Worm (Caenorhabditis elegans) whole organism, L4 larva: Measurements from ENCODE around the gene F28C6.9.
A peak's percentile ranks its signal among the peaks of the same experiment; 100 is the strongest.

Experiments used
- D1046.2 ChIP-seq: fragments of 200-800 bp; sonication (Bioruptor generic); IDR thresholded peaks from 2 replicates; pipeline ENCODE4 v1.3.6; 2022; ENCODE audit warnings: missing genetic modification characterization, missing compliant biosample characterization
- F37D6.2 ChIP-seq: sonication (generic microtip); optimal IDR thresholded peaks from 2 replicates; lab custom pipeline; 2016; ENCODE audit warnings: mild to moderate bottlenecking, missing genetic modification characterization, missing compliant biosample characterization
- F49E8.2 ChIP-seq: sonication (generic microtip); optimal IDR thresholded peaks from 2 replicates; lab custom pipeline; 2016; ENCODE audit warnings: missing compliant biosample characterization, mild to moderate bottlenecking, missing genetic modification characterization, borderline replicate concordance
- T20F7.1 ChIP-seq: fragments of 200-800 bp; sonication (Bioruptor generic); optimal IDR thresholded peaks from 2 replicates; lab custom pipeline; 2018; ENCODE audit warnings: mild to moderate bottlenecking, missing genetic modification characterization, missing compliant biosample characterization
- T26A8.4 ChIP-seq: fragments of 200-800 bp; sonication (Bioruptor generic); IDR thresholded peaks from 2 replicates; pipeline ENCODE4 v1.3.6; 2022; ENCODE audit warnings: missing genetic modification characterization, missing compliant biosample characterization
- Y5F2A.4 ChIP-seq: fragments of 200-800 bp; sonication (Bioruptor generic); optimal IDR thresholded peaks from 2 replicates; lab custom pipeline; 2018; ENCODE audit warnings: mild to moderate bottlenecking, missing genetic modification characterization, missing compliant biosample characterization
- aha-1 ChIP-seq: fragments of 150-350 bp; peaks from one replicate; lab custom pipeline; 2014; ENCODE audit warnings: missing biosample characterization, missing genetic modification characterization
- arid-1 ChIP-seq: fragments of 200-800 bp; sonication (Bioruptor generic); conservative IDR thresholded peaks from 2 replicates; pipeline ENCODE4 v1.3.6; 2022; ENCODE audit warnings: missing genetic modification reagents, missing genetic modification characterization, missing compliant biosample characterization
- ceh-20 ChIP-seq: fragments of 200-800 bp; sonication (Bioruptor generic); IDR thresholded peaks from 2 replicates; pipeline ENCODE4 v1.3.6; 2022; ENCODE audit warnings: missing genetic modification reagents, missing genetic modification characterization, missing compliant biosample characterization
- ceh-28 ChIP-seq: fragments of 150-350 bp; optimal IDR thresholded peaks from 2 replicates; lab custom pipeline; 2014; ENCODE audit warnings: missing biosample characterization, missing genetic modification reagents, missing genetic modification characterization
- ceh-32 ChIP-seq: sonication (generic microtip); optimal IDR thresholded peaks from 2 replicates; lab custom pipeline; 2016; ENCODE audit warnings: mild to moderate bottlenecking, missing genetic modification characterization, missing compliant biosample characterization; ENCODE audit not compliant: poor library complexity
- ceh-44 ChIP-seq: fragments of 200-800 bp; sonication (Bioruptor generic); IDR thresholded peaks from 2 replicates; pipeline ENCODE4 v1.3.6; 2022; ENCODE audit warnings: missing genetic modification reagents, missing genetic modification characterization, missing compliant biosample characterization
- ceh-62 ChIP-seq: sonication (generic microtip); optimal IDR thresholded peaks from 2 replicates; lab custom pipeline; 2017; ENCODE audit warnings: missing biosample characterization, missing genetic modification characterization
- daf-16 ChIP-seq, 3 experiments: sonication (generic microtip); optimal IDR thresholded peaks; 2 replicates each; lab custom pipeline; 2016 to 2017; ENCODE audit warnings: missing genetic modification characterization in 3 of 3, missing genetic modification reagents in 3 of 3, mild to moderate bottlenecking in 2 of 3, missing compliant biosample characterization in 2 of 3, missing biosample characterization in 1 of 3, moderate library complexity in 1 of 3
- dpl-1 ChIP-seq: fragments of 150-350 bp; optimal IDR thresholded peaks from 2 replicates; lab custom pipeline; 2014; ENCODE audit warnings: missing biosample characterization, missing genetic modification reagents, missing genetic modification characterization
- dve-1 ChIP-seq: sonication (generic microtip); optimal IDR thresholded peaks from 2 replicates; lab custom pipeline; 2017; ENCODE audit warnings: antibody characterized with exemption, mild to moderate bottlenecking, missing genetic modification characterization, missing compliant biosample characterization; ENCODE audit not compliant: insufficient read depth
- fos-1 ChIP-seq: fragments of 150-350 bp; optimal IDR thresholded peaks from 2 replicates; lab custom pipeline; 2014; ENCODE audit warnings: missing biosample characterization, missing genetic modification characterization
- gei-8 ChIP-seq: fragments of 200-800 bp; sonication (Bioruptor generic); optimal IDR thresholded peaks from 2 replicates; lab custom pipeline; 2018; ENCODE audit warnings: mild to moderate bottlenecking, missing genetic modification characterization, missing compliant biosample characterization
- hlh-30 ChIP-seq: sonication (generic microtip); optimal IDR thresholded peaks from 2 replicates; lab custom pipeline; 2017; ENCODE audit warnings: antibody characterized with exemption, mild to moderate bottlenecking, missing genetic modification characterization, missing compliant biosample characterization; ENCODE audit not compliant: insufficient read depth
- jun-1 ChIP-seq: fragments of 150-350 bp; optimal IDR thresholded peaks from 2 replicates; lab custom pipeline; 2014; ENCODE audit warnings: missing biosample characterization, missing genetic modification reagents, missing genetic modification characterization
- lin-38 ChIP-seq: fragments of 200-800 bp; sonication (Bioruptor generic); IDR thresholded peaks from 2 replicates; pipeline ENCODE4 v1.3.6; 2022; ENCODE audit warnings: missing genetic modification reagents, missing genetic modification characterization, missing compliant biosample characterization
- lir-3 ChIP-seq: sonication (generic microtip); optimal IDR thresholded peaks from 2 replicates; lab custom pipeline; 2016; ENCODE audit warnings: mild to moderate bottlenecking, missing genetic modification characterization, missing compliant biosample characterization
- lsy-2 ChIP-seq, 2 experiments: fragments of 150-350 bp in 1 of 2; sonication (generic microtip) in 1 of 2; optimal IDR thresholded peaks; 2 replicates each; lab custom pipeline; 2014 to 2017; ENCODE audit warnings: missing biosample characterization in 2 of 2, missing genetic modification characterization in 2 of 2
- madf-5 ChIP-seq, 2 experiments: fragments of 200-800 bp; sonication (Bioruptor generic); IDR thresholded peaks; 2 replicates each; pipeline ENCODE4 v1.3.6; 2022; ENCODE audit warnings: missing compliant biosample characterization in 2 of 2, missing genetic modification characterization in 2 of 2
- madf-9 ChIP-seq: fragments of 200-800 bp; sonication (Bioruptor generic); conservative IDR thresholded peaks from 2 replicates; pipeline ENCODE4 v1.3.6; 2022; ENCODE audit warnings: missing genetic modification reagents, missing genetic modification characterization, missing compliant biosample characterization
- mes-2 ChIP-seq: sonication (generic microtip); optimal IDR thresholded peaks from 2 replicates; lab custom pipeline; 2016; ENCODE audit warnings: missing genotype, mild to moderate bottlenecking, missing genetic modification characterization, missing compliant biosample characterization; ENCODE audit not compliant: poor library complexity, severe bottlenecking
- nhr-10 ChIP-seq: fragments of 150-350 bp; optimal IDR thresholded peaks from 2 replicates; lab custom pipeline; 2014; ENCODE audit warnings: missing biosample characterization, missing genetic modification characterization
- nhr-102 ChIP-seq: sonication (generic microtip); optimal IDR thresholded peaks from 2 replicates; lab custom pipeline; 2016; ENCODE audit warnings: mild to moderate bottlenecking, missing genetic modification characterization, moderate library complexity, missing compliant biosample characterization
- nhr-28 ChIP-seq: fragments of 150-350 bp; optimal IDR thresholded peaks from 2 replicates; lab custom pipeline; 2014; ENCODE audit warnings: missing biosample characterization, missing genetic modification characterization
- nhr-6 ChIP-seq: fragments of 150-350 bp; optimal IDR thresholded peaks from 2 replicates; lab custom pipeline; 2014; ENCODE audit warnings: missing biosample characterization, missing genetic modification characterization
- nhr-77 ChIP-seq: fragments of 150-350 bp; optimal IDR thresholded peaks from 2 replicates; lab custom pipeline; 2014; ENCODE audit warnings: missing biosample characterization, missing genetic modification characterization
- php-3 ChIP-seq: fragments of 200-800 bp; sonication (Bioruptor generic); IDR thresholded peaks from 2 replicates; pipeline ENCODE4 v1.3.6; 2022; ENCODE audit warnings: missing genetic modification reagents, missing genetic modification characterization, missing compliant biosample characterization
- pqm-1 ChIP-seq: sonication (generic microtip); optimal IDR thresholded peaks from 2 replicates; lab custom pipeline; 2017; ENCODE audit warnings: missing biosample characterization, missing genetic modification characterization
- tra-1 ChIP-seq: fragments of 200-800 bp; sonication (Bioruptor generic); IDR thresholded peaks from 2 replicates; pipeline ENCODE4 v1.3.6; 2022; ENCODE audit warnings: missing genetic modification reagents, missing genetic modification characterization, missing compliant biosample characterization
- unc-130 ChIP-seq: sonication (generic microtip); optimal IDR thresholded peaks from 2 replicates; lab custom pipeline; 2016; ENCODE audit warnings: missing genetic modification reagents, missing genetic modification characterization, missing compliant biosample characterization
- unc-39 ChIP-seq: sonication (generic microtip); optimal IDR thresholded peaks from 2 replicates; lab custom pipeline; 2017; ENCODE audit warnings: missing biosample characterization, missing genetic modification characterization
- unc-62 ChIP-seq, 3 experiments: fragments of 150-350 bp in 1 of 3; sonication (generic microtip); optimal IDR thresholded peaks in 2 of 3; peaks in 1 of 3; 1 replicate in 1 of 3; 2 replicates in 2 of 3; lab custom pipeline; 2014 to 2017; ENCODE audit warnings: missing biosample characterization in 3 of 3, missing genetic modification characterization in 3 of 3, missing genetic modification reagents in 3 of 3, missing genotype in 1 of 3
- zfp-3 ChIP-seq: fragments of 200-800 bp; sonication (Bioruptor generic); conservative IDR thresholded peaks from 2 replicates; pipeline ENCODE4 v1.3.6; 2022; ENCODE audit warnings: missing genetic modification reagents, missing genetic modification characterization, missing compliant biosample characterization
- zip-11 ChIP-seq: fragments of 200-800 bp; sonication (Bioruptor generic); IDR thresholded peaks from 2 replicates; pipeline ENCODE4 v1.3.6; 2022; ENCODE audit warnings: missing genetic modification characterization, missing compliant biosample characterization
- ztf-7 ChIP-seq: fragments of 150-350 bp; optimal IDR thresholded peaks from 2 replicates; lab custom pipeline; 2014; ENCODE audit warnings: missing biosample characterization, missing genetic modification characterization

F28C6.9 gene

ce11 chrII:8566806-8567266, 43.1 kb downstream of the F28C6.9 start, which contains the start of gene F54C9.3 (continued):
- TF ChIP-seq unc-62 (GFP tag; optimal IDR thresholded peaks at IDR 0.05 in 1 of 2; lab: Kevin White, UChicago): no peak
- TF ChIP-seq unc-62 (tag; optimal IDR thresholded peaks at IDR 0.05; lab: Kevin White, UChicago): no peak
- peak; percentile 3 for TF ChIP-seq nhr-102 (tag; lab: Kevin White, UChicago)
- no peak for TF ChIP-seq zfp-3 (GFP tag; lab: Robert Waterston, UW)
- no peak for TF ChIP-seq fos-1 (tag; lab: Kevin White, UChicago)
- peak; percentile 75; the same call in 1 of the 2 replicates for TF ChIP-seq tra-1
- TF ChIP-seq ceh-32 (tag; lab: Kevin White, UChicago): no peak
- TF ChIP-seq nhr-10 (tag; lab: Kevin White, UChicago): no peak
- peak; percentile 96 for TF ChIP-seq ceh-20 (GFP tag; lab: Robert Waterston, UW)
- TF ChIP-seq lsy-2 (tag; optimal IDR thresholded peaks at IDR 0.05; lab: Kevin White, UChicago): peak in 1 of 2 experiments; percentile 35
- TF ChIP-seq lir-3: no peak
- peak; percentile 50 for TF ChIP-seq hlh-30 (tag; lab: Kevin White, UChicago)
- peak; percentile 95 for TF ChIP-seq nhr-28 (tag; lab: Kevin White, UChicago)
- no peak for TF ChIP-seq F37D6.2
- TF ChIP-seq jun-1 (tag; lab: Kevin White, UChicago): peak; percentile 67
- no peak for TF ChIP-seq madf-5 (GFP tag; IDR thresholded peaks at IDR 0.05; lab: Robert Waterston, UW)
- no peak for TF ChIP-seq gei-8
- no peak for TF ChIP-seq F49E8.2 (tag; lab: Kevin White, UChicago)
- no peak for TF ChIP-seq ztf-7 (tag; lab: Kevin White, UChicago)
- no peak for TF ChIP-seq zip-11 (GFP tag; lab: Robert Waterston, UW)
- peak; percentile 91 for TF ChIP-seq pqm-1 (tag; lab: Kevin White, UChicago)
- TF ChIP-seq Y5F2A.4 (GFP tag; lab: Kevin White, UChicago): no peak
- TF ChIP-seq T20F7.1: peak; percentile 48
- peak; percentile 93 for TF ChIP-seq nhr-77 (tag; lab: Kevin White, UChicago)
- peak; percentile 99 for TF ChIP-seq php-3 (GFP tag; lab: Robert Waterston, UW)
- TF ChIP-seq ceh-62 (tag; lab: Kevin White, UChicago): no peak

- TF ChIP-seq mes-2: peak; percentile 59
- TF ChIP-seq aha-1 (tag; lab: Kevin White, UChicago): peak; percentile 23
- TF ChIP-seq nhr-28 (tag; lab: Kevin White, UChicago): peak; percentile 39
- no peak for TF ChIP-seq madf-5 (GFP tag; IDR thresholded peaks at IDR 0.05; lab: Robert Waterston, UW)
- peak; percentile 81 for TF ChIP-seq lin-38
- no peak for TF ChIP-seq D1046.2
- TF ChIP-seq dpl-1 (GFP tag; lab: Kevin White, UChicago): peak; percentile 70
- TF ChIP-seq ceh-44: no peak
- no peak for TF ChIP-seq daf-16 (GFP tag; optimal IDR thresholded peaks at IDR 0.05; lab: Kevin White, UChicago)
- TF ChIP-seq daf-16 (tag; optimal IDR thresholded peaks at IDR 0.05; lab: Kevin White, UChicago): peak; percentile 33
- no peak for TF ChIP-seq unc-39 (tag; lab: Kevin White, UChicago)
- TF ChIP-seq ceh-28 (tag; lab: Kevin White, UChicago): no peak
- 0 out of 2 replicates have a peak, but pooled peaks have one; percentile 22 for TF ChIP-seq arid-1 (GFP tag; lab: Robert Waterston, UW)
- no peak for TF ChIP-seq hlh-30 (tag; lab: Kevin White, UChicago)
- peak; percentile 53 for TF ChIP-seq nhr-6 (tag; lab: Kevin White, UChicago)
- TF ChIP-seq madf-9 (GFP tag; lab: Robert Waterston, UW): no peak
- peak; percentile 20 for TF ChIP-seq pqm-1 (tag; lab: Kevin White, UChicago)
- peak in 1 of 2 experiments; percentile 45 for TF ChIP-seq lsy-2 (tag; optimal IDR thresholded peaks at IDR 0.05; lab: Kevin White, UChicago)
- peak; percentile 35; the same call in 1 of the 2 replicates for TF ChIP-seq T26A8.4 (GFP tag; lab: Robert Waterston, UW)
- peak; percentile 1 for TF ChIP-seq nhr-10 (tag; lab: Kevin White, UChicago)
- TF ChIP-seq unc-130 (GFP tag; lab: Kevin White, UChicago): no peak
- TF ChIP-seq dve-1 (tag; lab: Kevin White, UChicago): peak; percentile 43
These were observed 43.9 kb downstream of the F28C6.9 start, which contains the start of gene stc-1 for ce11 chrII:8566039-8566438. TSS of gene stc-1 (minus strand) at chrII:8566139.
